Fruit fly (Drosophila melanogaster) whole organism, embryonic: ENCODE measurements around the gene Nagk.

Experiments used
- Bgb ChIP-seq: fragments of 200-800 bp; sonication (Bioruptor generic); IDR thresholded peaks from 2 replicates; pipeline ENCODE4 v1.3.6; 2022; ENCODE audit warnings: missing biosample characterization, missing genetic modification characterization; ENCODE audit not compliant: partially characterized antibody
- CG1024 ChIP-seq: fragments of 200-800 bp; sonication (Bioruptor generic); IDR thresholded peaks from 2 replicates; pipeline ENCODE4 v1.3.6; 2022; ENCODE audit warnings: missing biosample characterization, missing genetic modification characterization
- CG10543 ChIP-seq: fragments of 200-800 bp; sonication (Bioruptor generic); optimal IDR thresholded peaks from 3 replicates; lab custom pipeline; 2017; ENCODE audit warnings: missing biosample characterization, mild to moderate bottlenecking, missing genetic modification characterization, moderate library complexity
- CG11085 ChIP-seq: fragments of 200-800 bp; sonication (Bioruptor generic); IDR thresholded peaks from 2 replicates; pipeline ENCODE4 v1.3.6; 2022; ENCODE audit warnings: missing biosample characterization, missing genetic modification characterization
- CG11504 ChIP-seq: fragments of 200-800 bp; sonication (Bioruptor generic); optimal IDR thresholded peaks from 3 replicates; lab custom pipeline; 2019; ENCODE audit warnings: missing biosample characterization, mild to moderate bottlenecking, missing genetic modification characterization, moderate library complexity
- CG11560 ChIP-seq: fragments of 200-800 bp; sonication (Bioruptor generic); IDR thresholded peaks from 3 replicates; pipeline ENCODE4 v1.3.6; 2022; ENCODE audit warnings: missing biosample characterization, missing genetic modification characterization
- CG12659 ChIP-seq: fragments of 200-800 bp; sonication (Bioruptor generic); optimal IDR thresholded peaks from 3 replicates; lab custom pipeline; 2017; ENCODE audit warnings: mild to moderate bottlenecking, missing biosample characterization, missing genetic modification reagents, missing genetic modification characterization
- CG12744 ChIP-seq: fragments of 200-800 bp; sonication (Bioruptor generic); optimal IDR thresholded peaks from 2 replicates; lab custom pipeline; 2016; ENCODE audit warnings: missing biosample characterization, missing genetic modification characterization
- CG13296 ChIP-seq: fragments of 200-800 bp; sonication (Bioruptor generic); optimal IDR thresholded peaks from 3 replicates; lab custom pipeline; 2018; ENCODE audit warnings: missing biosample characterization, mild to moderate bottlenecking, missing genetic modification characterization
- CG15073 ChIP-seq: fragments of 200-800 bp; sonication (Bioruptor generic); optimal IDR thresholded peaks from 2 replicates; lab custom pipeline; 2016; ENCODE audit warnings: missing biosample characterization, missing genetic modification characterization
- CG1602 ChIP-seq: fragments of 200-800 bp; sonication (Bioruptor generic); optimal IDR thresholded peaks from 3 replicates; lab custom pipeline; 2016; ENCODE audit warnings: missing biosample characterization, missing genetic modification characterization
- CG16779 ChIP-seq: fragments of 200-800 bp; sonication (Bioruptor generic); IDR thresholded peaks from 2 replicates; pipeline ENCODE4 v1.3.6; 2022; ENCODE audit warnings: missing biosample characterization, missing genetic modification characterization
- CG30403 ChIP-seq: fragments of 200-800 bp; sonication (Bioruptor generic); optimal IDR thresholded peaks from 3 replicates; lab custom pipeline; 2016; ENCODE audit warnings: missing biosample characterization, missing genetic modification characterization
- CG32532 ChIP-seq: fragments of 200-800 bp; sonication (Bioruptor generic); IDR thresholded peaks from 2 replicates; pipeline ENCODE4 v1.3.6; 2022; ENCODE audit warnings: missing biosample characterization, missing genetic modification characterization
- CG3407 ChIP-seq: fragments of 200-800 bp; sonication (Bioruptor generic); optimal IDR thresholded peaks from 2 replicates; lab custom pipeline; 2018; ENCODE audit warnings: missing biosample characterization, mild to moderate bottlenecking, missing genetic modification characterization
- CG3726 ChIP-seq: fragments of 200-800 bp; sonication (Bioruptor generic); IDR thresholded peaks from 3 replicates; pipeline ENCODE4, ENCODE4 v1.3.6; 2022; ENCODE audit warnings: missing biosample characterization, missing genetic modification characterization
- CG6765 ChIP-seq: fragments of 200-800 bp; sonication (Bioruptor generic); optimal IDR thresholded peaks from 3 replicates; lab custom pipeline; 2017; ENCODE audit warnings: missing biosample characterization, mild to moderate bottlenecking, missing genetic modification characterization
- CG8290 ChIP-seq, 3 experiments: fragments of 200-800 bp; sonication (Bioruptor generic); optimal IDR thresholded peaks; 2 replicates each; lab custom pipeline; 2016 to 2019; ENCODE audit warnings: missing biosample characterization in 3 of 3, missing genetic modification characterization in 3 of 3, mild to moderate bottlenecking in 2 of 3, moderate library complexity in 1 of 3
- D19B ChIP-seq: fragments of 200-800 bp; sonication (Bioruptor generic); optimal IDR thresholded peaks from 2 replicates; lab custom pipeline; 2017; ENCODE audit warnings: missing biosample characterization, mild to moderate bottlenecking, missing genetic modification characterization
- Dip2 ChIP-seq: fragments of 200-800 bp; sonication (Bioruptor generic); IDR thresholded peaks from 2 replicates; pipeline ENCODE4 v1.3.6; 2022; ENCODE audit warnings: missing biosample characterization, missing genetic modification characterization
- Dip3 ChIP-seq: fragments of 200-800 bp; sonication (Bioruptor generic); optimal IDR thresholded peaks from 3 replicates; lab custom pipeline; 2016; ENCODE audit warnings: missing biosample characterization, missing genetic modification characterization
- E2f2 ChIP-seq: fragments of 200-800 bp; sonication (Bioruptor generic); IDR thresholded peaks from 2 replicates; pipeline ENCODE4 v1.3.6; 2022; ENCODE audit warnings: missing biosample characterization, missing genetic modification characterization
- Ets65A ChIP-seq: fragments of 200-800 bp; sonication (Bioruptor generic); peaks from one replicate; lab custom pipeline; 2016; ENCODE audit warnings: missing biosample characterization, missing genetic modification characterization
- Kr ChIP-seq: fragments of 200-800 bp; sonication (Bioruptor generic); optimal IDR thresholded peaks from 2 replicates; lab custom pipeline; 2017; ENCODE audit warnings: missing biosample characterization, mild to moderate bottlenecking, missing genetic modification characterization
- Mad ChIP-seq: fragments of 200-800 bp; sonication (Bioruptor generic); optimal IDR thresholded peaks from 2 replicates; lab custom pipeline; 2016; ENCODE audit warnings: missing biosample characterization, missing genetic modification characterization
- Meics ChIP-seq: fragments of 200-800 bp; sonication (Bioruptor generic); optimal IDR thresholded peaks from 2 replicates; lab custom pipeline; 2017; ENCODE audit warnings: missing biosample characterization, mild to moderate bottlenecking, missing genetic modification characterization
- PHDP ChIP-seq: fragments of 200-800 bp; sonication (Bioruptor generic); optimal IDR thresholded peaks from 3 replicates; lab custom pipeline; 2018; ENCODE audit warnings: missing biosample characterization, mild to moderate bottlenecking, missing genetic modification characterization, moderate library complexity
- Ptx1 ChIP-seq: fragments of 200-800 bp; sonication (Bioruptor generic); IDR thresholded peaks from 2 replicates; pipeline ENCODE4 v1.3.6; 2022; ENCODE audit warnings: missing biosample characterization, missing genetic modification characterization
- Sox100B ChIP-seq: fragments of 200-800 bp; sonication (Bioruptor generic); optimal IDR thresholded peaks from 3 replicates; lab custom pipeline; 2018; ENCODE audit warnings: missing biosample characterization, mild to moderate bottlenecking, missing genetic modification characterization
- Vsx1 ChIP-seq: fragments of 200-800 bp; sonication (Bioruptor generic); optimal IDR thresholded peaks from 2 replicates; lab custom pipeline; 2017; ENCODE audit warnings: missing biosample characterization, mild to moderate bottlenecking, missing genetic modification characterization, missing genetic modification reagents
- ara ChIP-seq: fragments of 200-800 bp; sonication (Bioruptor generic); IDR thresholded peaks from 2 replicates; pipeline ENCODE4 v1.3.6; 2022; ENCODE audit warnings: missing biosample characterization, missing genetic modification characterization
- az2 ChIP-seq: fragments of 200-800 bp; sonication (Bioruptor generic); optimal IDR thresholded peaks from 3 replicates; lab custom pipeline; 2016; ENCODE audit warnings: missing biosample characterization, missing genetic modification characterization
- br ChIP-seq: fragments of >200 bp; optimal IDR thresholded peaks from 2 replicates; lab custom pipeline; 2017
- cas ChIP-seq: fragments of 200-800 bp; sonication (Bioruptor generic); IDR thresholded peaks from 2 replicates; pipeline ENCODE4 v1.3.6; 2022; ENCODE audit warnings: missing biosample characterization, missing genetic modification characterization
- corto ChIP-seq: fragments of 200-800 bp; sonication (Bioruptor generic); optimal IDR thresholded peaks from 2 replicates; lab custom pipeline; 2016; ENCODE audit warnings: missing biosample characterization, mild to moderate bottlenecking, missing genetic modification characterization, moderate library complexity
- danr ChIP-seq: fragments of 200-800 bp; sonication (Bioruptor generic); IDR thresholded peaks from 2 replicates; pipeline ENCODE4 v1.3.6; 2022; ENCODE audit warnings: missing biosample characterization, missing genetic modification characterization
- emc ChIP-seq: fragments of 200-800 bp; sonication (Bioruptor generic); optimal IDR thresholded peaks from 2 replicates; lab custom pipeline; 2016; ENCODE audit warnings: missing biosample characterization, missing genetic modification characterization
- esg ChIP-seq: fragments of 200-800 bp; sonication (Bioruptor generic); conservative IDR thresholded peaks from 2 replicates; pipeline ENCODE4 v1.3.6; 2022; ENCODE audit warnings: missing biosample characterization, missing genetic modification characterization
- eve ChIP-seq, 2 experiments: fragments of >200 bp; optimal IDR thresholded peaks; 2 replicates each; lab custom pipeline; 2017; ENCODE audit warnings: missing biosample characterization in 2 of 2, missing genetic modification characterization in 2 of 2
- gcm2 ChIP-seq: fragments of 200-800 bp; sonication (Bioruptor generic); optimal IDR thresholded peaks from 2 replicates; lab custom pipeline; 2016; ENCODE audit warnings: missing biosample characterization, missing genetic modification characterization
- hkb ChIP-seq, 2 experiments: fragments of 200-800 bp in 1 of 2; fragments of >200 bp in 1 of 2; sonication (Bioruptor generic) in 1 of 2; IDR thresholded peaks in 1 of 2; optimal IDR thresholded peaks in 1 of 2; 2 replicates each; pipeline versions ENCODE4 v1.3.6 to Lab custom; 2017 to 2022; ENCODE audit warnings: missing biosample characterization in 1 of 2, missing genetic modification characterization in 1 of 2
- lilli ChIP-seq: fragments of 200-800 bp; sonication (Bioruptor generic); optimal IDR thresholded peaks from 3 replicates; lab custom pipeline; 2016; ENCODE audit warnings: missing biosample characterization, missing genetic modification characterization
- run ChIP-seq: fragments of 200-800 bp; sonication (Bioruptor generic); optimal IDR thresholded peaks from 3 replicates; lab custom pipeline; 2018; ENCODE audit warnings: missing biosample characterization, mild to moderate bottlenecking, missing genetic modification characterization
- seq ChIP-seq: fragments of 200-800 bp; sonication (Bioruptor generic); IDR thresholded peaks from 2 replicates; pipeline ENCODE4 v1.3.6; 2022; ENCODE audit warnings: missing biosample characterization, missing genetic modification characterization
- sr ChIP-seq: fragments of 200-800 bp; sonication (Bioruptor generic); IDR thresholded peaks from 3 replicates; pipeline ENCODE4 v1.3.6; 2022; ENCODE audit warnings: missing biosample characterization, missing genetic modification characterization
- stwl ChIP-seq: fragments of 200-800 bp; sonication (Bioruptor generic); optimal IDR thresholded peaks from 3 replicates; lab custom pipeline; 2018; ENCODE audit warnings: missing biosample characterization, mild to moderate bottlenecking, missing genetic modification characterization, moderate library complexity
- tll ChIP-seq, 2 experiments: fragments of 200-800 bp in 1 of 2; fragments of >200 bp in 1 of 2; sonication (Bioruptor generic) in 1 of 2; optimal IDR thresholded peaks; 2 replicates each; lab custom pipeline; 2017 to 2019; ENCODE audit warnings: missing biosample characterization in 2 of 2, missing genetic modification characterization in 2 of 2, mild to moderate bottlenecking in 1 of 2, moderate library complexity in 1 of 2
- tna ChIP-seq: fragments of 200-800 bp; sonication (Bioruptor generic); IDR thresholded peaks from 2 replicates; pipeline ENCODE4 v1.3.6; 2022; ENCODE audit warnings: missing biosample characterization, missing genetic modification characterization; ENCODE audit not compliant: partially characterized antibody
- toy ChIP-seq: fragments of 200-800 bp; sonication (Bioruptor generic); IDR thresholded peaks from 2 replicates; pipeline ENCODE4 v1.3.6; 2022; ENCODE audit warnings: missing biosample characterization, missing genetic modification characterization

Nagk gene

dm6 chr3R:15319912-15320746, 22.9 kb downstream of the Nagk start, which contains the start of the genes CG6276 and CG44040 (continued):
- peak; percentile 22; the same call in 1 of the 2 replicates for TF ChIP-seq esg (GFP tag; lab: Robert Waterston, UW)
- no peak for TF ChIP-seq eve (GFP tag; optimal IDR thresholded peaks at IDR 0.05; lab: Kevin White, UChicago)
- TF ChIP-seq CG15073 (GFP tag; lab: Kevin White, UChicago): no peak
- TF ChIP-seq run (tag; lab: Kevin White, UChicago): no peak
- TF ChIP-seq ara: 0 out of 2 replicates have a peak, but pooled peaks have one; percentile 4
- peak; percentile 27 for TF ChIP-seq az2 (GFP tag; lab: Kevin White, UChicago)
- no peak for TF ChIP-seq toy (GFP tag; lab: Robert Waterston, UW)
- peak; percentile 9 for TF ChIP-seq Dip3 (GFP tag; lab: Kevin White, UChicago)
- TF ChIP-seq sr: no peak
- TF ChIP-seq Bgb: no peak; the same call in 1 of the 2 replicates
- TF ChIP-seq stwl (tag; lab: Kevin White, UChicago): peak; percentile 40
- no peak for TF ChIP-seq CG1602 (GFP tag; lab: Kevin White, UChicago)
- TF ChIP-seq Dip2 (GFP tag; lab: Robert Waterston, UW): no peak
- TF ChIP-seq CG8290 (GFP tag; optimal IDR thresholded peaks at IDR 0.05; lab: Kevin White, UChicago): no peak
- peak; percentile 24 to 69 for TF ChIP-seq CG8290 (tag; optimal IDR thresholded peaks at IDR 0.05; lab: Kevin White, UChicago)
- TF ChIP-seq CG1024: no peak
- no peak for TF ChIP-seq danr (GFP tag; lab: Robert Waterston, UW)
- TF ChIP-seq CG10543 (GFP tag; lab: Kevin White, UChicago): peak; percentile 69
- TF ChIP-seq tll (GFP tag; optimal IDR thresholded peaks at IDR 0.05; lab: Kevin White, UChicago): no peak
- TF ChIP-seq CG13296 (GFP tag; lab: Kevin White, UChicago): peak; percentile 43
- TF ChIP-seq lilli (GFP tag; lab: Kevin White, UChicago): peak; percentile 64
- TF ChIP-seq E2f2 (GFP tag; lab: Robert Waterston, UW): no peak
- no peak for TF ChIP-seq CG16779 (GFP tag; lab: Robert Waterston, UW)
- peak; percentile 1 for TF ChIP-seq hkb (optimal IDR thresholded peaks at IDR 0.05; lab: Kevin White, UChicago)
- TF ChIP-seq hkb (GFP tag; IDR thresholded peaks at IDR 0.05; lab: Robert Waterston, UW): peak; percentile 52; the same call in 1 of the 2 replicates
- no peak for TF ChIP-seq CG3726
- TF ChIP-seq CG11560 (tag; lab: Robert Waterston, UW): no peak
- TF ChIP-seq seq (GFP tag; lab: Robert Waterston, UW): no peak
- TF ChIP-seq Vsx1: no peak
- no peak for TF ChIP-seq tna (GFP tag; lab: Robert Waterston, UW)
- no peak for TF ChIP-seq Mad
- no peak for TF ChIP-seq cas (GFP tag; lab: Robert Waterston, UW)
- peak; percentile 37 for TF ChIP-seq CG12659 (GFP tag; lab: Kevin White, UChicago)
- peak; percentile 92 for TF ChIP-seq Ets65A (GFP tag; lab: Kevin White, UChicago)
- TF ChIP-seq CG32532: peak; percentile 68
- peak; percentile 72 for TF ChIP-seq Meics (GFP tag; lab: Kevin White, UChicago)
- no peak for TF ChIP-seq gcm2 (GFP tag; lab: Kevin White, UChicago)
- TF ChIP-seq CG3407 (GFP tag; lab: Kevin White, UChicago): no peak
- peak; percentile 34 for TF ChIP-seq CG12744 (GFP tag; lab: Kevin White, UChicago)
- TF ChIP-seq CG6765: peak; percentile 73
- TF ChIP-seq PHDP (tag; lab: Kevin White, UChicago): peak; percentile 27
- TF ChIP-seq CG11085 (GFP tag; lab: Robert Waterston, UW): no peak
- TF ChIP-seq CG11504 (tag; lab: Kevin White, UChicago): peak; percentile 64
- no peak for TF ChIP-seq corto
- no peak for TF ChIP-seq br (lab: Kevin White, UChicago)
- no peak for TF ChIP-seq Sox100B (GFP tag; lab: Kevin White, UChicago)
- TF ChIP-seq Ptx1 (GFP tag; lab: Robert Waterston, UW): peak; percentile 40; the same call in 1 of the 2 replicates
- peak; percentile 70 for TF ChIP-seq CG30403 (GFP tag; lab: Kevin White, UChicago)
- TF ChIP-seq D19B (GFP tag; lab: Kevin White, UChicago): peak; percentile 4
- TF ChIP-seq Kr (GFP tag; lab: Kevin White, UChicago): no peak
- TF ChIP-seq emc (GFP tag; lab: Kevin White, UChicago): no peak
